Fruit fly (Drosophila melanogaster): ENCODE data around the gene CG11857.
A peak's percentile ranks its signal among the peaks of the same experiment; 100 is the strongest.

The CG11857 gene

DNA sequence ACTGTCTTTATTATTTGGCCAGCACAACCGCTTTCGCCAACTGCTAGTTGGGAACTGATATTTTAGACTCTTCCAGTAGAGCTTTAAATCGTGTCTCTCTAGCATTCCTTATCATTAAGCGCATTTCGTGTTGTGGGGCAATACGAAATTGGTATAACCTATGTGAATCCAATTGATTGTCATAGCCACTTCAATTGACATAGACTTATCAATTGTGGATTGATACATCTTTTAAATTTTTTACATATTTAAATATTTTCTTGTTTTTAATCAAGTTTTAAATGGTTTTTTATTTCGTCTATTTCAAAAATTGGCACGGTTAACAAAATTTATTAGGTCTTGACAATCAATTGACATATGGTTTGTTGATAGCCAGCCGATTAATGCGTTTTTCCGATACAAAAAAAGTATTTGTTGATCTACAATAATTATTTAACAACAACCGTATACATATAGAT is 40.8 kb downstream of the CG11857 start, which contains the start of gene CG31288:
CG31288 (minus strand) TSS at position 51 of the 458 bp plus-strand sequence.
- TF ChIP-seq CG11902 (GFP tag; optimal IDR thresholded peaks at IDR 0.05) = no peak
- TF ChIP-seq Eip75B (GFP tag; optimal IDR thresholded peaks at IDR 0.05) = no peak
- no peak for TF ChIP-seq CG8319 (GFP tag; optimal IDR thresholded peaks at IDR 0.05)
- TF ChIP-seq fkh (GFP tag; optimal IDR thresholded peaks at IDR 0.05) = no peak
- no peak for TF ChIP-seq acj6 (GFP tag; optimal IDR thresholded peaks at IDR 0.05)
- TF ChIP-seq esn (GFP tag; optimal IDR thresholded peaks at IDR 0.05) = no peak
- TF ChIP-seq eg (GFP tag; IDR thresholded peaks at IDR 0.05) = no peak
- no peak for TF ChIP-seq CG8119 (GFP tag; IDR thresholded peaks at IDR 0.05)
- TF ChIP-seq salr (GFP tag; optimal IDR thresholded peaks at IDR 0.05) = no peak
- TF ChIP-seq pdm3 (GFP tag; optimal IDR thresholded peaks at IDR 0.05) = no peak
- no peak for TF ChIP-seq CG3919 (GFP tag; optimal IDR thresholded peaks at IDR 0.05)
- TF ChIP-seq CG31627 (GFP tag; optimal IDR thresholded peaks at IDR 0.05) = no peak
- no peak for TF ChIP-seq Sox15 (GFP tag; optimal IDR thresholded peaks at IDR 0.05)

DNA sequence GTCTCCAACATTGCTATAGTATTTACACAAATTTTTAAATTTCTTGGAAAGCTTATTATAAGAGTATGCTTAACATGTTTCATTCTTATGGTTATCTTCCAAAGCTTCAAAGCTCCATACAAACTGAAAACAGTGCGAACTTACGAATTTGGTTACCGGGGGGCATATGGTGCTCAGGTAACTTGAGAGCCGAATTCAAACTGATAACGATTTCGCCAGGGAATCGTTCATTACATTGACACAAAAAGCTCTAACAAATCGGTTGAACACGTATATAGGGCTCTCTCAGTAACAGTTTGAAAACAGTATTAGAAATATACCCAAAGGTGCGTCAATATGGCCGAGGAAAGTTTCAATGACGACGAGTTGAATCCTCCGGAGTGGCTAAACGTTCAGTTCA is 41.9 kb downstream of the CG11857 start, which contains the start of gene CG13659:
CG13659 (plus strand) TSS at position 317 of the 400 bp plus-strand sequence.
- TF ChIP-seq Blimp-1 (GFP tag; optimal IDR thresholded peaks at IDR 0.05) (no peak), CG9139 (GFP tag; optimal IDR thresholded peaks at IDR 0.05) (no peak), Eip75B (GFP tag; optimal IDR thresholded peaks at IDR 0.05) (no peak), Smox (GFP tag; optimal IDR thresholded peaks at IDR 0.05) (no peak), esn (GFP tag; optimal IDR thresholded peaks at IDR 0.05) (no peak), vri (GFP tag; optimal IDR thresholded peaks at IDR 0.05) (peak; percentile 3), Sox102F (GFP tag; optimal IDR thresholded peaks at IDR 0.05) (no peak)

DNA sequence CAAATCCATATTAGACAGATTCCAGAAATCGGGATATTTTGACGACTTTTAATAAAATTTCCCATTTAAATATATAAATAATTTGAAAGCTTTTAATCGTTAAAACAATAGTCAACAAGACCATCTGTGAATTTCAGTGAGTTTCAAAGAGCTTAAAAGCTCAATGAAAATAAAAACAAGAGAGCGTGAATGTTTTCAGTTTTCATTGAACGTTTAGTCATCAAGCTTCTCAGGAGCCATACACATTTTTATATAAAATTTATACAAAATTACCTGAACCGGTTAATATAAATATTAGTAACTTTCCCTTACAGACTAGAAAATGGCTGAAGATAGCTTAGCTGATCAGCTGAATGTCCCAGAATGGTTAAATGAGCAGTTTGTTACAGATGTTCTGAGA is 43.5 kb downstream of the CG11857 start, which contains the start of gene CG31370:
CG31370 (plus strand) TSS at position 226 of the 400 bp plus-strand sequence.
- TF ChIP-seq CG6276 (GFP tag; optimal IDR thresholded peaks at IDR 0.05) = no peak

DNA sequence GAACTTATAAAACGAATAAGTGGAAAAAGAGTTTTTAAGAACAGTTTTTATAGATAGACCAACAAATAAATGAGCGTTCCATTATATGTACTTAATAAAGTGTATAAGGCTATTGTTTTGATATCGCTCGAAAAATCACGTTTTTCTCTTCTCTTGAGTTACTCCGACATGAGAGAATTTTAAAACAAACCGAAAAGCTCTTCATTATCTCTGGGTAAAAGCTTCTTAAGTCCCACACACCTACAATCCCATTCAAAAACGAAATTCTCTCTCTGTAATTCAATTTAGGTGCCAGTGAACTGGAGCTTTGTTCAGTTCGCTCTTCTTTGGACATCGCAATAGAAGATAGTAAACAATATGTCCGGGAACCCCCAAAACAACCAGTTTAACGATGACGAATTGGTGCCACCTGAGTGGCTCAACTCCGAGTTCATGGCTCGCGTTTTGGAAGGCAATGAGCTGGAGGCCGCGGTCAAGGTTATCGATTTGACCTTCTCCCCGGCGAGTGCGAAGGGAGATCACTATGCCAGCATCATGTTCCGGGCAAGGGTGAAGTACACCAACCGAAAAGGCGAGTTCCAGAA is 45.3 kb downstream of the CG11857 start, which contains the start of gene CG31436:
CG31436 (plus strand) TSS at position 281 of the 584 bp plus-strand sequence.
- no peak for TF ChIP-seq CG8632 (GFP tag; optimal IDR thresholded peaks at IDR 0.05)
- TF ChIP-seq CG3032 (tag; optimal IDR thresholded peaks at IDR 0.05) = no peak
- peak; percentile 97 for TF ChIP-seq svp (GFP tag)
- no peak for TF ChIP-seq Sox15 (GFP tag; optimal IDR thresholded peaks at IDR 0.05)
- TF ChIP-seq vri (GFP tag; optimal IDR thresholded peaks at IDR 0.05) = no peak
- TF ChIP-seq salr (GFP tag; optimal IDR thresholded peaks at IDR 0.05) = no peak
- TF ChIP-seq fkh (GFP tag; optimal IDR thresholded peaks at IDR 0.05) = peak; percentile 45
- no peak for TF ChIP-seq fd85E (GFP tag; optimal IDR thresholded peaks at IDR 0.05)
- TF ChIP-seq CG6808 (GFP tag; optimal IDR thresholded peaks at IDR 0.05) = no peak
- no peak for TF ChIP-seq CG6854 (GFP tag; optimal IDR thresholded peaks at IDR 0.05)
- no peak for TF ChIP-seq cyc (GFP tag; optimal IDR thresholded peaks at IDR 0.05)
- TF ChIP-seq CG6276 (GFP tag; optimal IDR thresholded peaks at IDR 0.05) = no peak

DNA sequence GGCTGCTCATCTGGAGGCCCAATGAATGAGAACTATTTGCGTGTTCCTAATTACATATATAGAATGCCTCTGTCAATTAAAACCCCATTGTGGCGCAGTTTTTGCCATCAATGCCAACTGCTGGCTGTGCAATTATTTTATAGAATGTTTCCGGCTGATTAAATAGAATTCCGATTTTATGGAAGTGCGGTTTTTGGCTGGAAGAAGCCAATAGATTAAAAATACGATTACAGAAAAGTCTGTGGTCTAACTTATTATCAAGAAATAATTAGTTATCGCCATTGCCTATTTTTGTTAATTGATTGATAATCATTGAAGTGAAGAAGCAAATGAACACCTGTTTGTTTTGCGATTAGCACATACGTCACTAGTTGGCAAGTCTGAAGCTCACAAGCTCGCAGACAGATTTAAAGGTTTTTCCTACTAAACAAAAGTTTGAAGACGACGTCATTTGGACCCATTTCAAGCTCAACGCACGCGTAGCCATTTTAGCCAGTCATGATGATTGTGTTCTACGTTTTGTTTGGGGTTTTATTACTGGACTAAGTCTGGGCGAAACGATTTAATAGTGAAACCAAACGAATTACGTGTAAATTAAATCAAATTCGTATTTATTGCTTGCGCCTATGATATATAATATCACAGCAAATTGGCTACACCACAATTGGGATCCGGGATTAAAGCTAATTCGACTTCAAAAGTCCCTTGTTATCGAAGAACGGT is 47.3 kb downstream of the CG11857 start:
- TF ChIP-seq vri (GFP tag; optimal IDR thresholded peaks at IDR 0.05) (peak; percentile 26), CG6792 (GFP tag; optimal IDR thresholded peaks at IDR 0.05) (no peak), CG34406 (GFP tag; optimal IDR thresholded peaks at IDR 0.05) (no peak), eg (GFP tag; IDR thresholded peaks at IDR 0.05) (no peak), fkh (GFP tag; optimal IDR thresholded peaks at IDR 0.05) (peak; percentile 56)

DNA sequence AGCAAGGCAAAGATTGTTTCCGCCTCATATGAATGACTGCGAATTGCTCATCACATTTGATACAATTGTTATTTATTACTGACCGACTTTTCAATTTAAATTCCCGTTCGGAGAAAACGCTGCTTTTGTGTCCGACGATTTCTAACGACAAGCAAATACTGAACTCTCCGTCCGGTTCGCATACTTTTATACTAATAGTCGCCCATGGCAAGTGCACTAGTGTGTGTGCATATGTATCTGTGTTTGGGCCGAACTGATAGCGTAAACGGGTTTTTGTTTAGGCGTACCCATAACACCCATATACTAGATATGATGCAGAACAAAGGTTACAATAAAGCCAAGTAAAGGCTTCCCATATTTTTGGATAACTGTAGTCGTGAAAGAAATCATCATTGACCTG is 49.5 kb downstream of the CG11857 start, which contains the start of gene CG10550:
CG10550 (minus strand) TSS at position 164 of the 400 bp plus-strand sequence.
- TF ChIP-seq esn (GFP tag; optimal IDR thresholded peaks at IDR 0.05) (no peak), CG11762 (GFP tag; optimal IDR thresholded peaks at IDR 0.05; ENCODE audit: insufficient read depth) (no peak), pdm3 (GFP tag; optimal IDR thresholded peaks at IDR 0.05) (no peak), fd59A (GFP tag; optimal IDR thresholded peaks at IDR 0.05) (no peak), CG31627 (GFP tag; optimal IDR thresholded peaks at IDR 0.05) (no peak), OdsH (GFP tag; optimal IDR thresholded peaks at IDR 0.05) (no peak), CG8632 (GFP tag; optimal IDR thresholded peaks at IDR 0.05) (no peak), fkh (GFP tag; optimal IDR thresholded peaks at IDR 0.05) (no peak)

Measured in whole organism, prepupa.